Worm (Caenorhabditis elegans) whole organism, L4 larva: ENCODE data around the gene C13A10.1.

Experiments
- D1046.2 ChIP-seq: fragments of 200-800 bp; sonication (Bioruptor generic); IDR thresholded peaks from 2 replicates; pipeline ENCODE4 v1.3.6; 2022; ENCODE audit warnings: missing genetic modification characterization, missing compliant biosample characterization
- Y48G9A.11 ChIP-seq: fragments of 200-800 bp; sonication (Bioruptor generic); IDR thresholded peaks from 2 replicates; pipeline ENCODE4 v1.3.6; 2022; ENCODE audit warnings: missing genetic modification reagents, missing genetic modification characterization, missing compliant biosample characterization
- Y5F2A.4 ChIP-seq: fragments of 200-800 bp; sonication (Bioruptor generic); optimal IDR thresholded peaks from 2 replicates; lab custom pipeline; 2018; ENCODE audit warnings: mild to moderate bottlenecking, missing genetic modification characterization, missing compliant biosample characterization
- attf-4 ChIP-seq: sonication (generic microtip); optimal IDR thresholded peaks from 3 replicates; lab custom pipeline; 2017; ENCODE audit warnings: missing biosample characterization, missing genetic modification characterization
- ceh-28 ChIP-seq: fragments of 150-350 bp; optimal IDR thresholded peaks from 2 replicates; lab custom pipeline; 2014; ENCODE audit warnings: missing biosample characterization, missing genetic modification reagents, missing genetic modification characterization
- ceh-44 ChIP-seq: fragments of 200-800 bp; sonication (Bioruptor generic); IDR thresholded peaks from 2 replicates; pipeline ENCODE4 v1.3.6; 2022; ENCODE audit warnings: missing genetic modification reagents, missing genetic modification characterization, missing compliant biosample characterization
- cey-2 ChIP-seq: sonication (generic microtip); optimal IDR thresholded peaks from 3 replicates; lab custom pipeline; 2017; ENCODE audit warnings: missing genetic modification characterization, mild to moderate bottlenecking, missing compliant biosample characterization, antibody characterized with exemption, borderline replicate concordance; ENCODE audit not compliant: insufficient read depth
- ctbp-1 ChIP-seq: fragments of 200-800 bp; sonication (Bioruptor generic); IDR thresholded peaks from 2 replicates; pipeline ENCODE4 v1.3.6; 2022; ENCODE audit warnings: missing genetic modification reagents, missing genetic modification characterization, missing compliant biosample characterization
- fos-1 ChIP-seq: fragments of 150-350 bp; optimal IDR thresholded peaks from 2 replicates; lab custom pipeline; 2014; ENCODE audit warnings: missing biosample characterization, missing genetic modification characterization
- hlh-30 ChIP-seq: sonication (generic microtip); optimal IDR thresholded peaks from 2 replicates; lab custom pipeline; 2017; ENCODE audit warnings: antibody characterized with exemption, mild to moderate bottlenecking, missing genetic modification characterization, missing compliant biosample characterization; ENCODE audit not compliant: insufficient read depth
- lim-7 ChIP-seq: fragments of 200-800 bp; sonication (Bioruptor generic); IDR thresholded peaks from 2 replicates; pipeline ENCODE4 v1.3.6; 2022; ENCODE audit warnings: missing genetic modification characterization, missing compliant biosample characterization
- lin-29 ChIP-seq: fragments of 200-800 bp; sonication (Bioruptor generic); IDR thresholded peaks from 2 replicates; pipeline ENCODE4 v1.3.6; 2022; ENCODE audit warnings: missing genetic modification reagents, missing genetic modification characterization, missing compliant biosample characterization
- mep-1 ChIP-seq: fragments of 150-350 bp; sonication (generic microtip); optimal IDR thresholded peaks from 3 replicates; lab custom pipeline; 2014; ENCODE audit warnings: missing biosample characterization, missing genetic modification characterization
- nhr-25 ChIP-seq: sonication (generic microtip); optimal IDR thresholded peaks from 2 replicates; lab custom pipeline; 2017; ENCODE audit warnings: missing genetic modification characterization, mild to moderate bottlenecking, missing compliant biosample characterization, antibody characterized with exemption, moderate library complexity, borderline replicate concordance; ENCODE audit not compliant: insufficient read depth
- nhr-28 ChIP-seq: fragments of 150-350 bp; optimal IDR thresholded peaks from 2 replicates; lab custom pipeline; 2014; ENCODE audit warnings: missing biosample characterization, missing genetic modification characterization
- nhr-77 ChIP-seq: fragments of 150-350 bp; optimal IDR thresholded peaks from 2 replicates; lab custom pipeline; 2014; ENCODE audit warnings: missing biosample characterization, missing genetic modification characterization
- pha-4 ChIP-seq, 2 experiments: fragments of 150-350 bp in 1 of 2; fragments of 200-800 bp in 1 of 2; sonication (Bioruptor generic) in 1 of 2; IDR thresholded peaks in 1 of 2; optimal IDR thresholded peaks in 1 of 2; 2 replicates each; pipeline versions ENCODE4 v1.3.6 to Lab custom; 2014 to 2022; ENCODE audit warnings: missing genetic modification characterization in 2 of 2, missing genetic modification reagents in 2 of 2, missing biosample characterization in 1 of 2, missing compliant biosample characterization in 1 of 2
- php-3 ChIP-seq: fragments of 200-800 bp; sonication (Bioruptor generic); IDR thresholded peaks from 2 replicates; pipeline ENCODE4 v1.3.6; 2022; ENCODE audit warnings: missing genetic modification reagents, missing genetic modification characterization, missing compliant biosample characterization
- set-16 ChIP-seq: fragments of 200-800 bp; sonication (Bioruptor generic); IDR thresholded peaks from 2 replicates; pipeline ENCODE4 v1.3.6; 2022; ENCODE audit warnings: missing genetic modification reagents, missing genetic modification characterization, missing compliant biosample characterization
- snpc-1.2 ChIP-seq: fragments of 200-800 bp; sonication (Bioruptor generic); IDR thresholded peaks from 2 replicates; pipeline ENCODE4 v1.3.6; 2022; ENCODE audit warnings: missing genetic modification reagents, missing genetic modification characterization, missing compliant biosample characterization
- snpc-4 ChIP-seq: fragments of 150-350 bp; optimal IDR thresholded peaks from 2 replicates; lab custom pipeline; 2014; ENCODE audit warnings: missing biosample characterization, missing genetic modification characterization
- spr-1 ChIP-seq: sonication (generic microtip); optimal IDR thresholded peaks from 2 replicates; lab custom pipeline; 2016; ENCODE audit warnings: mild to moderate bottlenecking, missing genetic modification characterization, missing compliant biosample characterization
- unc-62 ChIP-seq, 3 experiments: fragments of 150-350 bp in 1 of 3; sonication (generic microtip); optimal IDR thresholded peaks in 2 of 3; peaks in 1 of 3; 1 replicate in 1 of 3; 2 replicates in 2 of 3; lab custom pipeline; 2014 to 2017; ENCODE audit warnings: missing biosample characterization in 3 of 3, missing genetic modification characterization in 3 of 3, missing genetic modification reagents in 3 of 3, missing genotype in 1 of 3
- zag-1 ChIP-seq: fragments of 150-350 bp; optimal IDR thresholded peaks from 2 replicates; lab custom pipeline; 2014; ENCODE audit warnings: missing biosample characterization, missing genetic modification characterization
- zfp-3 ChIP-seq: fragments of 200-800 bp; sonication (Bioruptor generic); conservative IDR thresholded peaks from 2 replicates; pipeline ENCODE4 v1.3.6; 2022; ENCODE audit warnings: missing genetic modification reagents, missing genetic modification characterization, missing compliant biosample characterization
- zip-11 ChIP-seq: fragments of 200-800 bp; sonication (Bioruptor generic); IDR thresholded peaks from 2 replicates; pipeline ENCODE4 v1.3.6; 2022; ENCODE audit warnings: missing genetic modification characterization, missing compliant biosample characterization
- zip-2 ChIP-seq: fragments of 150-350 bp; optimal IDR thresholded peaks from 2 replicates; lab custom pipeline; 2014; ENCODE audit warnings: missing biosample characterization, missing genetic modification characterization
- ztf-11 ChIP-seq: fragments of 150-350 bp; optimal IDR thresholded peaks from 2 replicates; lab custom pipeline; 2014; ENCODE audit warnings: missing biosample characterization, missing genetic modification characterization

C13A10.1 gene

DNA sequence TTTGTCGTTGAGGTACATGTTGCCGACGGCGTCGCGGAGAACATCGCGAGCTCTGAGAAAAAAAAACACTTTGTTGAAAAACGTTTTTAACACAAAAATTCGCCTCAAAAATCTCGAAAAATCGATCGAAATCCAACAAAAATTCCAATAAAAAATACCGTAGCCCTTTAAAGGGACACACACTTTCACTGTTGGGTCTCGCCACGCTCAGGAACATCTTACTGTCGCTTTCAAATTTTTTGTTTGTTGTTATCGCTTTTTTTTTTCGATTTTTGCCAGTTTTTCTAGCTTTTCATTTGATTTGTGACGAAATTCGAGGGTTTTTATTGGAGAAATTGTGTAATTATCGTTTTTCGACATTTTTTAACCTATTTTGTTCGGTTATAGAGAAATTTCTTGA, 48.9 kb downstream of the C13A10.1 start (continued):
- TF ChIP-seq ztf-11 (tag; lab: Kevin White, UChicago): no peak
- peak; percentile 26; the same call in 1 of the 2 replicates for TF ChIP-seq Y48G9A.11 (GFP tag; lab: Robert Waterston, UW)
- TF ChIP-seq hlh-30 (tag; lab: Kevin White, UChicago): no peak
- TF ChIP-seq nhr-25: no peak
- no peak for TF ChIP-seq attf-4 (tag; lab: Kevin White, UChicago)
- no peak for TF ChIP-seq zip-2 (tag; lab: Kevin White, UChicago)
- no peak for TF ChIP-seq set-16 (GFP tag; lab: Robert Waterston, UW)
- TF ChIP-seq, all 104 proteins: peak for 5

DNA sequence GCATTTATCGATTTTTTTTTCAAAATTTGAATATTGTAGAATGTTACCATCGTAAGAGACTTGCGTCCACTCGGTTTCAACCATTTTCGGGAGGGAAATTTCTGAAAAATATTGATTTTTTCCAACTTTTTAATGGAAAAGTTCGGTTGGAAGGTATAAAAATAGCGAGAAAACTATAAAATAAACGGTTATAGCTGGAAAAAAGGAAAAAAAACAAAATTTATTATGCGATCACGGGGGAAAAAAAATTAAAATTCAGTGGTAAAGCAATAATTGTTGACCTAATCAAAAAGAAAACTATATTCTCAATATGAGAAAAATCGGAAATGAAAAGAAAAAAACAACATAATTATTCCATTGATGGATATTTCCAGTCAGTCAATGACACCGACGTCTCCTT, 49.4 kb downstream of the C13A10.1 start, which contains the start of gene emc-2:
Gene emc-2 (minus strand): TSS at position 101 of the 400 bp plus-strand sequence.
- TF ChIP-seq zfp-3 (GFP tag; lab: Robert Waterston, UW): no peak
- TF ChIP-seq unc-62 (GFP tag; optimal IDR thresholded peaks at IDR 0.05 in 1 of 2; lab: Kevin White, UChicago): peak in 1 of 2 experiments; percentile 25
- no peak for TF ChIP-seq unc-62 (tag; optimal IDR thresholded peaks at IDR 0.05; lab: Kevin White, UChicago)
- peak; percentile 9 for TF ChIP-seq ceh-28

DNA sequence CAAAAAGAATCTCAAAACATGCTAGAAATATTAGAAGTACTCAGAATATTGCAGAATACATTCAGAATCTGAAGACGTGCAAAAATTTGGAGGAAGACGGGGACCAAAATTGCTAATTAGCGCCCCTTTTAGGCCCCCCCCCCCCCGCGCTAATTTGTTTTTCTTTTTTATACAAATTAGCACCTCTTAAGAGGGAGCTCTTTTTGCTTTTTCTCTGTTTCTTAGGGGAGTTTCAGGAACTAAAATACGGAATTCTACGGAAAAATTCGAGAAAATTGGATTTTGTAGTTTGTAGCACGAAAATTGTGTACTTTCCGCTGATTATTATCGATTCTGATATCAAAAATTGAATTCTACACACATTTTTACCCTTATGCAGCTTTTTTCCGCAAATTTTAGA, 53.9 kb downstream of the C13A10.1 start, which contains the start of gene glb-31:
Gene glb-31 (minus strand): TSS at position 101 of the 400 bp plus-strand sequence.
- TF ChIP-seq nhr-77 (tag; lab: Kevin White, UChicago) (no peak), snpc-4 (tag; lab: Kevin White, UChicago) (no peak), mep-1 (tag; lab: Kevin White, UChicago) (no peak), cey-2 (tag; lab: Kevin White, UChicago) (no peak), D1046.2 (GFP tag; lab: Robert Waterston, UW) (no peak), ctbp-1 (GFP tag; lab: Robert Waterston, UW) (no peak), fos-1 (tag; lab: Kevin White, UChicago) (no peak), nhr-28 (tag; lab: Kevin White, UChicago) (no peak), snpc-1.2 (GFP tag; lab: Robert Waterston, UW) (no peak), lin-29 (no peak), Y5F2A.4 (GFP tag; lab: Kevin White, UChicago) (no peak), spr-1 (no peak), pha-4 (GFP tag; IDR thresholded peaks at IDR 0.05; lab: Robert Waterston, UW) (no peak), pha-4 (tag; optimal IDR thresholded peaks at IDR 0.05; lab: Kevin White, UChicago) (no peak), zip-2 (tag; lab: Kevin White, UChicago) (no peak), ceh-44 (no peak), php-3 (GFP tag; lab: Robert Waterston, UW) (no peak), lim-7 (GFP tag; lab: Robert Waterston, UW) (no peak), zip-11 (GFP tag; lab: Robert Waterston, UW) (no peak), zag-1 (tag; lab: Kevin White, UChicago) (no peak)
